Worm (Caenorhabditis elegans) whole organism, L1 larva: Measurements from ENCODE around the gene ipla-1.

Experiments used
- C04F5.9 ChIP-seq: sonication (generic microtip); optimal IDR thresholded peaks from 2 replicates; lab custom pipeline; 2016; ENCODE audit warnings: missing genetic modification characterization, missing compliant biosample characterization
- C34B4.2 ChIP-seq: sonication (generic microtip); optimal IDR thresholded peaks from 2 replicates; lab custom pipeline; 2017; ENCODE audit warnings: mild to moderate bottlenecking, missing genetic modification characterization, missing compliant biosample characterization
- aha-1 ChIP-seq: fragments of 150-350 bp; optimal IDR thresholded peaks from 2 replicates; lab custom pipeline; 2014; ENCODE audit warnings: missing biosample characterization, missing genetic modification characterization
- aly-2 ChIP-seq: fragments of 150-350 bp; optimal IDR thresholded peaks from 2 replicates; lab custom pipeline; 2014; ENCODE audit warnings: missing biosample characterization, missing genetic modification characterization
- ama-1 ChIP-seq: fragments of 150-350 bp; optimal IDR thresholded peaks from 2 replicates; lab custom pipeline; 2014
- blmp-1 ChIP-seq: fragments of 150-350 bp; optimal IDR thresholded peaks from 2 replicates; lab custom pipeline; 2014; ENCODE audit warnings: missing biosample characterization, missing genetic modification characterization
- ceh-63 ChIP-seq: fragments of 200-800 bp; sonication (Bioruptor generic); optimal IDR thresholded peaks from 2 replicates; lab custom pipeline; 2018; ENCODE audit warnings: mild to moderate bottlenecking, missing genetic modification characterization, missing compliant biosample characterization
- ces-1 ChIP-seq: fragments of 150-350 bp; optimal IDR thresholded peaks from 2 replicates; lab custom pipeline; 2014; ENCODE audit warnings: missing biosample characterization, missing genetic modification reagents, missing genetic modification characterization
- dsc-1 ChIP-seq: sonication (generic microtip); optimal IDR thresholded peaks from 2 replicates; lab custom pipeline; 2016; ENCODE audit warnings: mild to moderate bottlenecking, missing genetic modification characterization, missing compliant biosample characterization
- efl-1 ChIP-seq, 4 experiments: fragments of 150-350 bp; optimal IDR thresholded peaks in 3 of 4; peaks in 1 of 4; 1 replicate in 1 of 4; 2 replicates in 3 of 4; lab custom pipeline; 2014; ENCODE audit warnings: missing biosample characterization in 2 of 4, missing genetic modification characterization in 2 of 4, missing genetic modification reagents in 2 of 4
- egl-27 ChIP-seq, 2 experiments: fragments of 150-350 bp in 1 of 2; sonication (generic microtip); optimal IDR thresholded peaks; 3 replicates each; lab custom pipeline; 2017 to 2018; ENCODE audit warnings: missing biosample characterization in 2 of 2, missing genetic modification characterization in 2 of 2, missing genetic modification reagents in 2 of 2
- elt-2 ChIP-seq: sonication (generic microtip); optimal IDR thresholded peaks from 2 replicates; lab custom pipeline; 2016; ENCODE audit warnings: missing genetic modification characterization, mild to moderate bottlenecking, inconsistent platforms, missing compliant biosample characterization, missing genetic modification reagents
- elt-3 ChIP-seq, 6 experiments: fragments of 150-350 bp in 1 of 6; sonication (generic microtip); optimal IDR thresholded peaks; 2 replicates each; lab custom pipeline; 2017 to 2018; ENCODE audit warnings: missing biosample characterization in 6 of 6, missing genetic modification characterization in 6 of 6, inconsistent platforms in 1 of 6
- fkh-4 ChIP-seq: sonication (generic microtip); optimal IDR thresholded peaks from 2 replicates; lab custom pipeline; 2016; ENCODE audit warnings: missing compliant biosample characterization, missing genetic modification characterization, borderline replicate concordance
- fos-1 ChIP-seq: fragments of 150-350 bp; optimal IDR thresholded peaks from 2 replicates; lab custom pipeline; 2014; ENCODE audit warnings: missing biosample characterization, missing genetic modification characterization
- grh-1 ChIP-seq: fragments of 200-800 bp; sonication (Bioruptor generic); IDR thresholded peaks from 2 replicates; pipeline ENCODE4 v1.3.6; 2022; ENCODE audit warnings: missing genetic modification reagents, missing genetic modification characterization, missing compliant biosample characterization
- irx-1 ChIP-seq: sonication (generic microtip); optimal IDR thresholded peaks from 2 replicates; lab custom pipeline; 2016; ENCODE audit warnings: missing genetic modification characterization, missing compliant biosample characterization
- isw-1 ChIP-seq: fragments of 200-800 bp; sonication (Bioruptor generic); IDR thresholded peaks from 2 replicates; pipeline ENCODE4 v1.3.6; 2022; ENCODE audit warnings: missing genetic modification characterization, missing compliant biosample characterization
- jun-1 ChIP-seq: fragments of 150-350 bp; optimal IDR thresholded peaks from 2 replicates; lab custom pipeline; 2014; ENCODE audit warnings: missing biosample characterization, missing genetic modification reagents, missing genetic modification characterization
- lin-14 ChIP-seq: fragments of 200-800 bp; sonication (Bioruptor generic); optimal IDR thresholded peaks from 2 replicates; lab custom pipeline; 2018; ENCODE audit warnings: mild to moderate bottlenecking, missing genetic modification characterization, moderate library complexity, missing compliant biosample characterization
- lin-15B ChIP-seq: fragments of 150-350 bp; sonication (generic microtip); optimal IDR thresholded peaks from 3 replicates; lab custom pipeline; 2014; ENCODE audit warnings: missing biosample characterization, missing genetic modification characterization
- mef-2 ChIP-seq: fragments of 150-350 bp; optimal IDR thresholded peaks from 2 replicates; lab custom pipeline; 2014; ENCODE audit warnings: missing biosample characterization, missing genetic modification characterization
- nhr-11 ChIP-seq: fragments of 150-350 bp; optimal IDR thresholded peaks from 2 replicates; lab custom pipeline; 2014; ENCODE audit warnings: missing biosample characterization, missing genetic modification characterization
- nhr-12 ChIP-seq: sonication (generic microtip); optimal IDR thresholded peaks from 2 replicates; lab custom pipeline; 2017; ENCODE audit warnings: missing biosample characterization, missing genetic modification characterization
- nhr-19 ChIP-seq: fragments of 200-800 bp; sonication (Bioruptor generic); conservative IDR thresholded peaks from 2 replicates; pipeline ENCODE4 v1.3.6; 2022; ENCODE audit warnings: missing genetic modification characterization, missing compliant biosample characterization
- nhr-20 ChIP-seq: sonication (generic microtip); optimal IDR thresholded peaks from 2 replicates; lab custom pipeline; 2016; ENCODE audit warnings: mild to moderate bottlenecking, missing genetic modification characterization, missing compliant biosample characterization
- nhr-28 ChIP-seq: fragments of 150-350 bp; optimal IDR thresholded peaks from 2 replicates; lab custom pipeline; 2014; ENCODE audit warnings: missing biosample characterization, missing genetic modification characterization
- nhr-47 ChIP-seq: sonication (generic microtip); optimal IDR thresholded peaks from 2 replicates; lab custom pipeline; 2016; ENCODE audit warnings: mild to moderate bottlenecking, missing genetic modification characterization, moderate library complexity, missing compliant biosample characterization
- nhr-71 ChIP-seq: sonication (generic microtip); optimal IDR thresholded peaks from 2 replicates; lab custom pipeline; 2016; ENCODE audit warnings: mild to moderate bottlenecking, missing genetic modification characterization, moderate library complexity, missing compliant biosample characterization
- nhr-84 ChIP-seq: sonication (generic microtip); optimal IDR thresholded peaks from 2 replicates; lab custom pipeline; 2017; ENCODE audit warnings: missing biosample characterization, missing genetic modification characterization
- nhr-85 ChIP-seq: sonication (generic microtip); peaks from one replicate; lab custom pipeline; 2016; ENCODE audit warnings: missing genetic modification characterization, inconsistent platforms, missing compliant biosample characterization
- nhr-90 ChIP-seq: sonication (generic microtip); optimal IDR thresholded peaks from 2 replicates; lab custom pipeline; 2016; ENCODE audit warnings: mild to moderate bottlenecking, missing genetic modification characterization, missing compliant biosample characterization; ENCODE audit not compliant: poor library complexity
- pag-3 ChIP-seq: sonication (generic microtip); optimal IDR thresholded peaks from 2 replicates; lab custom pipeline; 2017; ENCODE audit warnings: missing genetic modification characterization, mild to moderate bottlenecking, missing compliant biosample characterization, antibody characterized with exemption, borderline replicate concordance; ENCODE audit not compliant: insufficient read depth
- rnt-1 ChIP-seq: sonication (generic microtip); optimal IDR thresholded peaks from 2 replicates; lab custom pipeline; 2016; ENCODE audit warnings: mild to moderate bottlenecking, missing genetic modification characterization, moderate library complexity, missing compliant biosample characterization
- sox-4 ChIP-seq: sonication (generic microtip); optimal IDR thresholded peaks from 2 replicates; lab custom pipeline; 2016; ENCODE audit warnings: missing genetic modification characterization, missing compliant biosample characterization
- tbx-2 ChIP-seq: sonication (generic microtip); optimal IDR thresholded peaks from 2 replicates; lab custom pipeline; 2016; ENCODE audit warnings: missing genetic modification characterization, missing compliant biosample characterization
- unc-130 ChIP-seq: fragments of 150-350 bp; optimal IDR thresholded peaks from 2 replicates; lab custom pipeline; 2017; ENCODE audit warnings: missing biosample characterization, missing genetic modification characterization, inconsistent platforms
- unc-30 ChIP-seq: sonication (generic microtip); optimal IDR thresholded peaks from 2 replicates; lab custom pipeline; 2017; ENCODE audit warnings: missing biosample characterization, missing genetic modification characterization
- vab-15 ChIP-seq: sonication (generic microtip); optimal IDR thresholded peaks from 2 replicates; lab custom pipeline; 2017; ENCODE audit warnings: missing genotype, mild to moderate bottlenecking, missing genetic modification characterization, missing compliant biosample characterization
- zag-1 ChIP-seq: fragments of 150-350 bp; optimal IDR thresholded peaks from 2 replicates; lab custom pipeline; 2014; ENCODE audit warnings: missing biosample characterization, missing genetic modification characterization
- ztf-11 ChIP-seq, 2 experiments: sonication (generic microtip); optimal IDR thresholded peaks; 2 replicates each; lab custom pipeline; 2016 to 2017; ENCODE audit warnings: missing genetic modification characterization in 2 of 2, missing biosample characterization in 1 of 2, missing compliant biosample characterization in 1 of 2

The ipla-1 gene

DNA sequence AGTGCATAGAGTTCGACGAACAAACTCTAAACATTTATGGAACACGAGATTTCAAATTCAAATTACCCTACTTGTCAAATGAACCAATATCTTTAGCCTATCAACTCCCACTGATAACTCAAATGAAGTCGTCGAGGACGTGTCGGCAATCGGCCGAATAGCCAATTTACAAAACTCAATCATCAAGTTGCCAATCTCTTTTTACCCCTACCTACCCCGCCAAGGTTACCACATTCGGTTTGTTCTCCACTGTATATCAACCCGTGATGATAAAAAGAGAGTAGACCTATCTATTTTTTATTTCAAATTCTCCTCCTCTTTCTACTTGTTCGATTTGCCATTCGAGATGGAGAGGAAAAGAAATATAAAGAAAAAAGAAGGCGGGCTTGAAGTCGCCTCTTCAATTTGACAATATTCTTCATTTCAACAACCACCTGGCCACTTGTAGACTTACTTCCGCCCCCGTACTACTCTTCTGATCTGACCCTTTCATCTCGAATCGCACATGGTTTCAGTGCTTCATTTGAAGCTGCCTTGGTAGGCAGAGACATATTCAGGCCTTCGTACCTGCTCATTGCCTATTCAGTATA, 51.1 kb downstream of the ipla-1 start (continued):
- TF ChIP-seq nhr-19 (no peak), lin-15B (tag; lab: Kevin White, UChicago) (no peak), aha-1 (tag; lab: Kevin White, UChicago) (no peak), unc-130 (no peak), C04F5.9 (tag; lab: Kevin White, UChicago) (no peak), nhr-11 (tag; lab: Kevin White, UChicago) (no peak), unc-30 (tag; lab: Kevin White, UChicago) (no peak), zag-1 (no peak), rnt-1 (tag; lab: Kevin White, UChicago) (no peak), efl-1 (optimal IDR thresholded peaks at IDR 0.05; lab: Kevin White, UChicago) (no peak), efl-1 (GFP tag; optimal IDR thresholded peaks at IDR 0.05 in 1 of 2; lab: Kevin White, UChicago) (peak in 1 of 2 experiments; percentile 91), aly-2 (no peak), pag-3 (peak; percentile 73), mef-2 (no peak), isw-1 (no peak), nhr-71 (tag; lab: Kevin White, UChicago) (peak; percentile 28), ztf-11 (tag; optimal IDR thresholded peaks at IDR 0.05; lab: Kevin White, UChicago) (no peak), grh-1 (no peak), egl-27 (tag; optimal IDR thresholded peaks at IDR 0.05; lab: Kevin White, UChicago) (no peak), dsc-1 (tag; lab: Kevin White, UChicago) (no peak), ceh-63 (GFP tag; lab: Kevin White, UChicago) (no peak), ama-1 (lab: Kevin White, UChicago) (no peak), fos-1 (tag; lab: Kevin White, UChicago) (no peak), blmp-1 (tag; lab: Kevin White, UChicago) (peak; percentile 17), nhr-20 (tag; lab: Kevin White, UChicago) (peak; percentile 47), nhr-47 (no peak), jun-1 (tag; lab: Kevin White, UChicago) (no peak), lin-14 (GFP tag; lab: Kevin White, UChicago) (peak; percentile 64), irx-1 (no peak), elt-2 (tag; lab: Kevin White, UChicago) (no peak), nhr-90 (tag; lab: Kevin White, UChicago) (peak; percentile 33), ces-1 (no peak), C34B4.2 (tag; lab: Kevin White, UChicago) (no peak), tbx-2 (tag; lab: Kevin White, UChicago) (no peak)
- TF ChIP-seq, all 84 proteins: peak for 11

- TF ChIP-seq nhr-85 (peak; percentile 74), nhr-12 (tag; lab: Kevin White, UChicago) (no peak)
- TF ChIP-seq, all 84 proteins: peak for 1
These were observed 52.7 kb downstream of the ipla-1 start for ce11 chrII:4548408-4548807.

DNA sequence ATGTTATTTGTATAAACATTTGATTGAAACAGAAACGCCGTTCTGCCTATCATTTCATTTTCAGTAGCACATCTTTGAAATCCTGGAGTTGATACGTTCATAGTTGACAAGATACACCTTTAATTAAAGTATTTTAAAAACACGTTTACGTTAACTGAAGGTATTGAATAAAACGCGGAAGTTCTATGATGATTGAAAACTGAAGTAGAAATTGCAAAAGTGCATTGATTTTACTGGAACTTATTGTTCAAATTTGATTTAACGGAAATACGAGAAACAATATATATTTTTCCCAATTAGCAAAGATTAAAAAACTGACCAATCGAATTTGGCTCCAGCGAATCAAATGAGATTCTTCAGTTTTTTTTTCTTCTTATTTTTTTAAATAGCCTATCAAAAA, 57.6 kb downstream of the ipla-1 start, which contains the start of gene sra-34:
Gene sra-34, minus strand, starts transcription at position 101 of the 400 bp plus-strand sequence.
- no peak for TF ChIP-seq elt-3 (tag; optimal IDR thresholded peaks at IDR 0.05; lab: Kevin White, UChicago)
- TF ChIP-seq nhr-90 (tag; lab: Kevin White, UChicago) = no peak
- TF ChIP-seq vab-15 (tag; lab: Kevin White, UChicago) = no peak
- TF ChIP-seq sox-4 (tag; lab: Kevin White, UChicago) = no peak
- no peak for TF ChIP-seq nhr-84 (tag; lab: Kevin White, UChicago)
- no peak for TF ChIP-seq dsc-1 (tag; lab: Kevin White, UChicago)
- TF ChIP-seq nhr-28 (tag; lab: Kevin White, UChicago) = no peak
- TF ChIP-seq tbx-2 (tag; lab: Kevin White, UChicago) = no peak
- TF ChIP-seq unc-130 = no peak
- TF ChIP-seq ztf-11 (tag; optimal IDR thresholded peaks at IDR 0.05; lab: Kevin White, UChicago) = no peak
- TF ChIP-seq elt-2 (tag; lab: Kevin White, UChicago) = no peak
- no peak for TF ChIP-seq nhr-47
- TF ChIP-seq fkh-4 = no peak
- TF ChIP-seq zag-1 = no peak
